Worm (Caenorhabditis elegans) whole organism, early embryonic: ENCODE results near the gene C28D4.10.

Experiments used
- aly-1 ChIP-seq: sonication (generic microtip); optimal IDR thresholded peaks from 2 replicates; lab custom pipeline; 2016; ENCODE audit warnings: missing genetic modification characterization, missing compliant biosample characterization
- ama-1 ChIP-seq: fragments of 150-350 bp; optimal IDR thresholded peaks from 2 replicates; lab custom pipeline; 2014
- ceh-13 ChIP-seq: fragments of 200-800 bp; sonication (Bioruptor generic); optimal IDR thresholded peaks from 2 replicates; lab custom pipeline; 2018; ENCODE audit warnings: mild to moderate bottlenecking, missing genetic modification characterization, missing compliant biosample characterization
- ceh-36 ChIP-seq: sonication (generic microtip); optimal IDR thresholded peaks from 2 replicates; lab custom pipeline; 2016; ENCODE audit warnings: missing genetic modification characterization, inconsistent platforms, missing compliant biosample characterization
- flt-1 ChIP-seq: fragments of 200-800 bp; sonication (Bioruptor generic); IDR thresholded peaks from 2 replicates; pipeline ENCODE4 v1.3.6; 2022; ENCODE audit warnings: missing genetic modification characterization, missing compliant biosample characterization
- hmbx-1 ChIP-seq: sonication (generic microtip); optimal IDR thresholded peaks from 2 replicates; lab custom pipeline; 2016; ENCODE audit warnings: mild to moderate bottlenecking, missing genetic modification characterization, missing compliant biosample characterization
- hmg-4 ChIP-seq: fragments of 200-800 bp; sonication (Bioruptor generic); optimal IDR thresholded peaks from 2 replicates; lab custom pipeline; 2018; ENCODE audit warnings: mild to moderate bottlenecking, missing genetic modification characterization, missing compliant biosample characterization
- hnd-1 ChIP-seq: sonication (generic microtip); optimal IDR thresholded peaks from 2 replicates; lab custom pipeline; 2016; ENCODE audit warnings: missing genetic modification characterization, missing compliant biosample characterization
- pes-1 ChIP-seq: fragments of 200-800 bp; sonication (Bioruptor generic); IDR thresholded peaks from 2 replicates; pipeline ENCODE4 v1.3.6; 2022; ENCODE audit warnings: missing genetic modification reagents, missing genetic modification characterization, missing compliant biosample characterization
- scrt-1 ChIP-seq: fragments of 200-800 bp; sonication (Bioruptor generic); IDR thresholded peaks from 2 replicates; pipeline ENCODE4 v1.3.6; 2022; ENCODE audit warnings: missing genetic modification characterization, missing compliant biosample characterization
- sea-1 ChIP-seq: fragments of 200-800 bp; sonication (Bioruptor generic); conservative IDR thresholded peaks from 2 replicates; pipeline ENCODE4 v1.3.6; 2022; ENCODE audit warnings: missing genetic modification characterization, missing compliant biosample characterization
- tbx-11 ChIP-seq: fragments of 200-800 bp; sonication (Bioruptor generic); IDR thresholded peaks from 2 replicates; pipeline ENCODE4 v1.3.6; 2022; ENCODE audit warnings: missing genetic modification characterization, missing compliant biosample characterization
- tra-4 ChIP-seq: sonication (generic microtip); optimal IDR thresholded peaks from 2 replicates; lab custom pipeline; 2017; ENCODE audit warnings: missing genetic modification characterization, missing compliant biosample characterization

ce11 chrIV:9697869-9698268 is 40.4 kb upstream of the C28D4.10 start:
- no peak for TF ChIP-seq flt-1 (GFP tag; lab: Robert Waterston, UW)
- TF ChIP-seq ama-1 (lab: Kevin White, UChicago): no peak
- no peak for TF ChIP-seq aly-1 (tag; lab: Kevin White, UChicago)
- TF ChIP-seq hmg-4 (GFP tag; lab: Kevin White, UChicago): no peak
- no peak for TF ChIP-seq hnd-1
- TF ChIP-seq tra-4 (tag; lab: Kevin White, UChicago): no peak
- TF ChIP-seq pes-1 (GFP tag; lab: Robert Waterston, UW): no peak
- TF ChIP-seq ceh-36 (tag; lab: Kevin White, UChicago): no peak
- TF ChIP-seq hmbx-1: no peak
- TF ChIP-seq ceh-13 (GFP tag; lab: Kevin White, UChicago): no peak
- TF ChIP-seq tbx-11: no peak
- no peak for TF ChIP-seq scrt-1 (GFP tag; lab: Robert Waterston, UW)
- no peak for TF ChIP-seq sea-1 (GFP tag; lab: Robert Waterston, UW)
